Worm (Caenorhabditis elegans) whole organism, young adult: ENCODE results near the gene aqp-1.

ENCODE experiments used
- B0019.2 ChIP-seq: fragments of 200-800 bp; sonication (Bioruptor generic); conservative IDR thresholded peaks from 2 replicates; pipeline ENCODE4 v1.3.6; 2022; ENCODE audit warnings: missing genetic modification reagents, missing genetic modification characterization, missing compliant biosample characterization
- F10E7.11 ChIP-seq: sonication (generic microtip); optimal IDR thresholded peaks from 2 replicates; lab custom pipeline; 2017; ENCODE audit warnings: mild to moderate bottlenecking, missing genetic modification characterization, moderate library complexity, missing compliant biosample characterization
- F23B12.7 ChIP-seq: sonication (generic microtip); optimal IDR thresholded peaks from 2 replicates; lab custom pipeline; 2017; ENCODE audit warnings: missing genetic modification characterization, mild to moderate bottlenecking, missing compliant biosample characterization, antibody characterized with exemption, moderate library complexity; ENCODE audit not compliant: insufficient read depth
- F37B4.10 ChIP-seq: fragments of 200-800 bp; sonication (Bioruptor generic); IDR thresholded peaks from 2 replicates; pipeline ENCODE4 v1.3.6; 2022; ENCODE audit warnings: missing genetic modification characterization, missing compliant biosample characterization
- F57C9.4 ChIP-seq: sonication (generic microtip); optimal IDR thresholded peaks from 2 replicates; lab custom pipeline; 2017; ENCODE audit warnings: mild to moderate bottlenecking, missing genetic modification characterization, missing compliant biosample characterization
- Y95B8A.8 ChIP-seq: fragments of 200-800 bp; sonication (Bioruptor generic); IDR thresholded peaks from 2 replicates; pipeline ENCODE4 v1.3.6; 2022; ENCODE audit warnings: missing genetic modification reagents, missing genetic modification characterization, missing compliant biosample characterization
- athp-1 ChIP-seq: sonication (generic microtip); optimal IDR thresholded peaks from 2 replicates; lab custom pipeline; 2017; ENCODE audit warnings: mild to moderate bottlenecking, missing genetic modification characterization, missing compliant biosample characterization
- ceh-79 ChIP-seq: sonication (generic microtip); optimal IDR thresholded peaks from 2 replicates; lab custom pipeline; 2017; ENCODE audit warnings: mild to moderate bottlenecking, missing genetic modification characterization, missing compliant biosample characterization
- chd-7 ChIP-seq: sonication (generic microtip); optimal IDR thresholded peaks from 2 replicates; lab custom pipeline; 2016; ENCODE audit warnings: mild to moderate bottlenecking, missing genetic modification characterization, moderate library complexity, missing compliant biosample characterization
- die-1 ChIP-seq: sonication (generic microtip); optimal IDR thresholded peaks from 2 replicates; lab custom pipeline; 2016; ENCODE audit warnings: missing genotype, mild to moderate bottlenecking, missing genetic modification characterization, missing compliant biosample characterization
- dox-1 ChIP-seq: fragments of 200-800 bp; sonication (Bioruptor generic); IDR thresholded peaks from 2 replicates; pipeline ENCODE4 v1.3.6; 2022; ENCODE audit warnings: missing genetic modification reagents, missing genetic modification characterization, missing compliant biosample characterization
- ets-4 ChIP-seq: fragments of 200-800 bp; sonication (Bioruptor generic); optimal IDR thresholded peaks from 2 replicates; lab custom pipeline; 2018; ENCODE audit warnings: mild to moderate bottlenecking, missing genetic modification characterization, missing compliant biosample characterization
- gei-17 ChIP-seq: fragments of 200-800 bp; sonication (Bioruptor generic); optimal IDR thresholded peaks from 2 replicates; lab custom pipeline; 2018; ENCODE audit warnings: mild to moderate bottlenecking, missing genetic modification characterization, missing compliant biosample characterization
- him-1 ChIP-seq: sonication (generic microtip); optimal IDR thresholded peaks from 2 replicates; lab custom pipeline; 2016; ENCODE audit warnings: missing genotype, missing genetic modification reagents, missing genetic modification characterization, missing compliant biosample characterization
- hlh-12 ChIP-seq: sonication (generic microtip); optimal IDR thresholded peaks from 2 replicates; lab custom pipeline; 2016; ENCODE audit warnings: missing genetic modification characterization, missing compliant biosample characterization
- lag-1 ChIP-seq: fragments of 200-800 bp; sonication (Bioruptor generic); IDR thresholded peaks from 2 replicates; pipeline ENCODE4 v1.3.6; 2022; ENCODE audit warnings: missing genetic modification reagents, missing genetic modification characterization, missing compliant biosample characterization
- let-607 ChIP-seq, 2 experiments: fragments of 200-800 bp in 1 of 2; sonication (Bioruptor generic) in 1 of 2; sonication (generic microtip) in 1 of 2; optimal IDR thresholded peaks; 2 replicates each; lab custom pipeline; 2016 to 2018; ENCODE audit warnings: mild to moderate bottlenecking in 2 of 2, missing compliant biosample characterization in 2 of 2, missing genetic modification characterization in 2 of 2, moderate library complexity in 2 of 2, missing genotype in 1 of 2
- lin-54 ChIP-seq: fragments of 200-800 bp; sonication (Bioruptor generic); optimal IDR thresholded peaks from 2 replicates; lab custom pipeline; 2018; ENCODE audit warnings: mild to moderate bottlenecking, missing genetic modification characterization, missing compliant biosample characterization
- lsy-27 ChIP-seq: sonication (generic microtip); optimal IDR thresholded peaks from 2 replicates; lab custom pipeline; 2017; ENCODE audit warnings: missing genetic modification characterization, mild to moderate bottlenecking, missing compliant biosample characterization, antibody characterized with exemption, missing genotype, borderline replicate concordance; ENCODE audit not compliant: insufficient read depth
- madf-6 ChIP-seq: fragments of 200-800 bp; sonication (Bioruptor generic); IDR thresholded peaks from 2 replicates; pipeline ENCODE4 v1.3.6; 2022; ENCODE audit warnings: missing genetic modification reagents, missing genetic modification characterization, missing compliant biosample characterization
- madf-8 ChIP-seq: fragments of 200-800 bp; sonication (Bioruptor generic); conservative IDR thresholded peaks from 2 replicates; pipeline ENCODE4 v1.3.6; 2022; ENCODE audit warnings: missing genetic modification reagents, missing genetic modification characterization, missing compliant biosample characterization
- mxl-1 ChIP-seq: sonication (generic microtip); optimal IDR thresholded peaks from 2 replicates; lab custom pipeline; 2016; ENCODE audit warnings: missing genetic modification characterization, missing compliant biosample characterization
- nhr-179 ChIP-seq: sonication (generic microtip); optimal IDR thresholded peaks from 2 replicates; lab custom pipeline; 2016; ENCODE audit warnings: mild to moderate bottlenecking, missing genetic modification characterization, missing compliant biosample characterization
- nhr-80 ChIP-seq: sonication (generic microtip); optimal IDR thresholded peaks from 2 replicates; lab custom pipeline; 2016; ENCODE audit warnings: missing genetic modification characterization, missing compliant biosample characterization
- nhr-90 ChIP-seq: sonication (generic microtip); optimal IDR thresholded peaks from 2 replicates; lab custom pipeline; 2016; ENCODE audit warnings: missing genotype, mild to moderate bottlenecking, missing genetic modification characterization, missing compliant biosample characterization
- repo-1 ChIP-seq: sonication (generic microtip); optimal IDR thresholded peaks from 2 replicates; lab custom pipeline; 2017; ENCODE audit warnings: mild to moderate bottlenecking, missing genetic modification characterization, missing compliant biosample characterization
- snpc-1.3 ChIP-seq: sonication (generic microtip); optimal IDR thresholded peaks from 2 replicates; lab custom pipeline; 2017; ENCODE audit warnings: missing genetic modification characterization, mild to moderate bottlenecking, missing compliant biosample characterization, antibody characterized with exemption, moderate library complexity, missing genotype, missing genetic modification reagents; ENCODE audit not compliant: insufficient read depth
- tbp1 ChIP-seq: fragments of 200-800 bp; sonication (Bioruptor generic); optimal IDR thresholded peaks from 2 replicates; lab custom pipeline; 2018; ENCODE audit warnings: mild to moderate bottlenecking, missing genetic modification characterization, missing compliant biosample characterization
- tlf-1 ChIP-seq: fragments of 200-800 bp; sonication (Bioruptor generic); optimal IDR thresholded peaks from 2 replicates; lab custom pipeline; 2018; ENCODE audit warnings: mild to moderate bottlenecking, missing genetic modification characterization, missing compliant biosample characterization
- unc-130 ChIP-seq: sonication (generic microtip); optimal IDR thresholded peaks from 2 replicates; lab custom pipeline; 2016; ENCODE audit warnings: missing genetic modification reagents, missing genetic modification characterization, missing compliant biosample characterization
- unc-62 ChIP-seq: fragments of 150-350 bp; optimal IDR thresholded peaks from 2 replicates; lab custom pipeline; 2014; ENCODE audit warnings: missing biosample characterization, missing genetic modification reagents, missing genetic modification characterization
- ztf-18 ChIP-seq: sonication (generic microtip); optimal IDR thresholded peaks from 2 replicates; lab custom pipeline; 2016; ENCODE audit warnings: missing genotype, mild to moderate bottlenecking, missing genetic modification characterization, missing compliant biosample characterization
- ztf-3 ChIP-seq: fragments of 200-800 bp; sonication (Bioruptor generic); optimal IDR thresholded peaks from 2 replicates; lab custom pipeline; 2018; ENCODE audit warnings: mild to moderate bottlenecking, missing genetic modification characterization, missing compliant biosample characterization

aqp-1 gene

ce11 chrII:7245576-7245975 is 7.4 kb upstream of the aqp-1 start, which contains the start of gene skpo-3 (continued):
- no peak for TF ChIP-seq unc-62 (GFP tag; lab: Kevin White, UChicago)
- TF ChIP-seq, all 124 proteins: peak for 0

ce11 chrII:7242754-7243153 is 4.6 kb upstream of the aqp-1 start:
- TF ChIP-seq lin-54: no peak
- TF ChIP-seq repo-1 (tag; lab: Kevin White, UChicago): no peak
- TF ChIP-seq madf-8 (GFP tag; lab: Robert Waterston, UW): no peak
- peak; percentile 7 for TF ChIP-seq nhr-80 (tag; lab: Kevin White, UChicago)
- no peak for TF ChIP-seq ceh-79 (tag; lab: Kevin White, UChicago)
- no peak for TF ChIP-seq unc-62 (GFP tag; lab: Kevin White, UChicago)
- TF ChIP-seq, all 124 proteins: peak for 1

DNA sequence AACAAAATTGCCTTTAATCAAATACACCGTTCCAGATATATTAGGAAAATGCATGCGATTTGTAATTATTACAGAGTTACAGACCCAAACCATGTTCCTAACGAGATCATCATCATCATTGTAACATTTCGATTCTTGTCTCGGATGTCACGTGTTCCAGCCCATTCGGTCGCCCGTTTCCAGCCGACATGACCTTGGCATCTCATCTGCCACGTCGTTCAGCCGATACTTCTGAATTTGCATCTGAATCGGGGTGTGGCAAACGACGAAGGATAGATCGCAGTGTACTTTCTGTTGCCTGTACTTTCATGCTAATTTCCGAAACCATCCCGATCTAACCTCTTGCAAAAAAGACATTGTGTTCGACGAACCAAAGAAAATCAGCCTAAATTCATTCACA is 1.6 kb upstream of the aqp-1 start:
- no peak for TF ChIP-seq tbp1 (GFP tag; lab: Kevin White, UChicago)
- no peak for TF ChIP-seq F23B12.7 (tag; lab: Kevin White, UChicago)
- TF ChIP-seq ztf-3 (GFP tag; lab: Kevin White, UChicago): no peak
- TF ChIP-seq lag-1 (GFP tag; lab: Robert Waterston, UW): no peak
- no peak for TF ChIP-seq snpc-1.3 (tag; lab: Kevin White, UChicago)
- TF ChIP-seq madf-6 (GFP tag; lab: Robert Waterston, UW): no peak
- TF ChIP-seq him-1: no peak
- no peak for TF ChIP-seq F37B4.10 (GFP tag; lab: Robert Waterston, UW)
- TF ChIP-seq ets-4 (GFP tag; lab: Kevin White, UChicago): no peak
- no peak for TF ChIP-seq B0019.2
- no peak for TF ChIP-seq chd-7
- no peak for TF ChIP-seq Y95B8A.8 (GFP tag; lab: Robert Waterston, UW)
- no peak for TF ChIP-seq nhr-90

DNA sequence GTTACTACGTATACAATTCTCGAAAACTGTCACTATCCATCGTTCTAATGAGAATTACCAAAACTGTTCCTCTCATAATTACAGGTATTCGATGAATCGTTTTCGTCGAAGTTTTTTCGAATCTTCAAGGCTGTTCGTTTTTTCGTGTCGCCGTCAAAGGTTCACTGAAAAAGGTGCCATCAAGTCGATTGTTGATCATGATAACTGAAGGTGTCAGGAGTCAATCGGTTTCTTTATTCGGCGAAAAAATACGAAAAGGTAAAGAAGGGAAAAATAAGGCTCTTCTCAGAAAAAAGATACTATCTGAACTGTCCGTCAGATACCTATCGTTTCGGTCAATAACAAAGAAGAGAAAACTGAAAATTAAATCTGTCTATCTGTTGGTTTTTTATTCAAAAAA is 642 bp upstream of the aqp-1 start:
- TF ChIP-seq hlh-12 (no peak), tlf-1 (GFP tag; lab: Kevin White, UChicago) (no peak), madf-6 (GFP tag; lab: Robert Waterston, UW) (no peak), athp-1 (tag; lab: Kevin White, UChicago) (no peak), F57C9.4 (no peak), nhr-179 (no peak), ztf-18 (no peak), die-1 (no peak), lag-1 (GFP tag; lab: Robert Waterston, UW) (no peak)
- TF ChIP-seq, all 124 proteins: peak for 0

DNA sequence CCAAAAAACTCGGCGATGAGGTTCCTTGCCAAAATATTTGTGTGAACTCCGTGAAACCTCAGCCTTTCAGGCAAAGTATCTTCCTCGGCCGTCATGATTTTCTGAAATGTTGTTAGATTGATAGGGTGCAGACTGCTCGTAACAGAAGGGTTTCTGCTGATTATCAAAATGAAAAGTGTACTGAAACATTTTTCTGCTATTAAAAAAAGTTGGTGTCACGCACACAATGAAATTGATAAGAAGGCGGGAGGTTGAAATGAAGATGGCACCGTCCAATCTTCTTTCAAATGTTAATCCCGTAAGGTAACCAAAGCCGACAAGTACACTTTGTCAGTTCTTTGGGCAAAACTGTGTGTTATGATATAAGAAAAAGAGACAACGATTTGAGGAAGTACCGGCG is 1.2 kb downstream of the aqp-1 start:
- TF ChIP-seq tbp1 (GFP tag; lab: Kevin White, UChicago): peak; percentile 2
- no peak for TF ChIP-seq mxl-1
- TF ChIP-seq F37B4.10 (GFP tag; lab: Robert Waterston, UW): 0 out of 2 replicates have a peak, but pooled peaks have one; percentile 64
- peak in 1 of 2 experiments; percentile 40 for TF ChIP-seq let-607 (tag; optimal IDR thresholded peaks at IDR 0.05; lab: Kevin White, UChicago)
- TF ChIP-seq nhr-80 (tag; lab: Kevin White, UChicago): peak; percentile 83
- TF ChIP-seq F10E7.11 (tag; lab: Kevin White, UChicago): no peak
- TF ChIP-seq unc-130 (GFP tag; lab: Kevin White, UChicago): no peak
- no peak for TF ChIP-seq F23B12.7 (tag; lab: Kevin White, UChicago)
- no peak for TF ChIP-seq lsy-27 (tag; lab: Kevin White, UChicago)
- TF ChIP-seq dox-1 (GFP tag; lab: Robert Waterston, UW): 0 out of 2 replicates have a peak, but pooled peaks have one; percentile 32
- TF ChIP-seq gei-17 (GFP tag; lab: Kevin White, UChicago): no peak
- TF ChIP-seq, all 124 proteins: peak for 5
